Worm (Caenorhabditis elegans): ENCODE results near the gene icl-1.

DNA sequence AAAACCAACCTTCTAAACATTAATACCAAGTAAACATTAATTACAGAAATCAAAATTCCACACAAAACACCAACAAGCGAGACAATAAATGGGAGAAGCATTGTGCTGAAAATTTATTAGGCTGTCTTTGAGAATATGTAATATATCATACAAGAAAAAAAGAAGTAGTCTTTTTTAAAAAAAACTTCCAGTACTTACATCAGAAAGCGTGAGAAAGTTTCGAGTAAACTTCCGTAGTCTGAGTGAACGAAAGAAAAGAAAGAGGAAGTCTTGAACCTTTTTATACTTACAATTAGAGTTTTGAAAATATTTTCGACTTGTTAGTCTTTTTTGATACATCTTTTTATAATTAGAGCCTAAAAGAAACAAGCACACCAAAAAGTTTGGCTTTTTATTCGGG is 8.1 kb downstream of the icl-1 start, which contains the start of gene srbc-40:
- TF ChIP-seq nhr-237 (tag; optimal IDR thresholded peaks at IDR 0.05), result no peak
- TF ChIP-seq ama-1 (optimal IDR thresholded peaks at IDR 0.05), result no peak
- TF ChIP-seq unc-62 (GFP tag; optimal IDR thresholded peaks at IDR 0.05), result no peak
- no peak for TF ChIP-seq lin-39 (tag; optimal IDR thresholded peaks at IDR 0.05)
- TF ChIP-seq ztf-11 (tag; optimal IDR thresholded peaks at IDR 0.05), result no peak
- no peak for TF ChIP-seq nhr-10 (tag; optimal IDR thresholded peaks at IDR 0.05)
- no peak for TF ChIP-seq mdl-1 (tag; optimal IDR thresholded peaks at IDR 0.05)
- no peak for TF ChIP-seq nhr-25 (tag; optimal IDR thresholded peaks at IDR 0.05)
- no peak for TF ChIP-seq skn-1 (tag; optimal IDR thresholded peaks at IDR 0.05)
- no peak for TF ChIP-seq nhr-6 (tag; optimal IDR thresholded peaks at IDR 0.05)
- TF ChIP-seq unc-39 (tag; optimal IDR thresholded peaks at IDR 0.05), result no peak
- TF ChIP-seq blmp-1 (tag; optimal IDR thresholded peaks at IDR 0.05; ENCODE audit: insufficient read depth), result no peak
- no peak for TF ChIP-seq sem-4 (tag; optimal IDR thresholded peaks at IDR 0.05)
